Worm (Caenorhabditis elegans): ENCODE data around the gene tmem-131.

The tmem-131 gene

DNA sequence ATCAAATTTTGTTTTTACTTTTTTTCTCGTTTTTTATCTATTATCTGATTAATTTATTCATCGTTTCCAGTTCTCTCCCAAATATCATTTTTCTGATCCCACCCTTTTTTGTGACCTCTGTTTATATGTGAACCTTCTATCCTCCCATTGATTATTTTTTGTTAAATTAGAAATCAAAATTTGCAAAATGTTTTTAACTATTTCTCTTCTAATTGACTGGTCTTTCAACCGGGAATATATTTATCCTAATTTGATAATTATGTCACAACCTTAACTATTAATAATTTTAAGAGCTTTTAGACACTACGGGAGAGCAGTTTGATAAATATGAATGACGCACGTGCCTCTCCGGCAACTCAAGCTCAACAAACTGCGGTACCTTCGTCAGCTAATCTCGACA lies 53.7 kb downstream of the tmem-131 start, which contains the start of gene ntl-9:
Gene ntl-9, plus strand, starts transcription at position 301 of the 400 bp plus-strand sequence.
- no peak for TF ChIP-seq fkh-8 (tag; optimal IDR thresholded peaks at IDR 0.05)
